Fruit fly (Drosophila melanogaster): ENCODE results near the gene CG33099.

The CG33099 gene

dm6 chr3R:22491088-22491879 is 39.1 kb downstream of the CG33099 start, which contains the start of the genes CCT1 and tHMG1:
CCT1 (minus strand) TSS chr3R:22491439.
tHMG1 (plus strand) TSS chr3R:22491829.
- TF ChIP-seq CG34224 (GFP tag; IDR thresholded peaks at IDR 0.05; ENCODE audit: partially characterized antibody) (peak; percentile 97), CG42726 (GFP tag; IDR thresholded peaks at IDR 0.05; ENCODE audit: partially characterized antibody) (peak; percentile 67; the same call in 1 of the 2 replicates), dpn (GFP tag; optimal IDR thresholded peaks at IDR 0.05) (peak in 1 of 2 experiments; percentile 1), Nf-YC (tag; optimal IDR thresholded peaks at IDR 0.05) (peak; percentile 38), Taf1 (GFP tag; IDR thresholded peaks at IDR 0.05) (no peak), amos (GFP tag; IDR thresholded peaks at IDR 0.05; ENCODE audit: partially characterized antibody) (peak; percentile 87), Eip74EF (GFP tag; optimal IDR thresholded peaks at IDR 0.05) (no peak), Scr (GFP tag; IDR thresholded peaks at IDR 0.05; ENCODE audit: partially characterized antibody) (peak; percentile 97), phol (tag; optimal IDR thresholded peaks at IDR 0.05) (peak; percentile 42), MESR4 (GFP tag; optimal IDR thresholded peaks at IDR 0.05) (peak; percentile 76), chinmo (GFP tag; IDR thresholded peaks at IDR 0.05; ENCODE audit: partially characterized antibody) (peak; percentile 85; the same call in 3 of the 4 replicates), sna (GFP tag; IDR thresholded peaks at IDR 0.05; ENCODE audit: partially characterized antibody) (peak; percentile 97), CG1603 (tag; optimal IDR thresholded peaks at IDR 0.05) (peak; percentile 40), Ets97D (GFP tag; optimal IDR thresholded peaks at IDR 0.05) (peak; percentile 56), HmgZ (tag; optimal IDR thresholded peaks at IDR 0.05) (no peak), CG13287 (GFP tag; IDR thresholded peaks at IDR 0.05; ENCODE audit: partially characterized antibody) (peak; percentile 97), CG3281 (GFP tag; optimal IDR thresholded peaks at IDR 0.05) (peak; percentile 73), CG10267 (tag; optimal IDR thresholded peaks at IDR 0.05) (peak; percentile 42), Myb (GFP tag; optimal IDR thresholded peaks at IDR 0.05) (peak; percentile 92), hb (GFP tag; IDR thresholded peaks at IDR 0.05; ENCODE audit: partially characterized antibody) (peak; percentile 84), CG2120 (GFP tag; optimal IDR thresholded peaks at IDR 0.05) (peak; percentile 27), CG7271 (tag; optimal IDR thresholded peaks at IDR 0.05) (no peak), B-H2 (GFP tag; optimal IDR thresholded peaks at IDR 0.05) (peak; percentile 37), bigmax (GFP tag; optimal IDR thresholded peaks at IDR 0.05) (peak; percentile 84), CG34422 (GFP tag; IDR thresholded peaks at IDR 0.05) (peak; percentile 82; the same call in 1 of the 3 replicates), vnd (GFP tag; IDR thresholded peaks at IDR 0.05; ENCODE audit: partially characterized antibody) (peak; percentile 97), CG30020 (tag; optimal IDR thresholded peaks at IDR 0.05) (peak; percentile 37), tx (GFP tag; optimal IDR thresholded peaks at IDR 0.05) (peak; percentile 47), CG4424 (GFP tag; optimal IDR thresholded peaks at IDR 0.05) (peak; percentile 24), CG9797 (GFP tag; optimal IDR thresholded peaks at IDR 0.05) (peak; percentile 23), CG12391 (tag; optimal IDR thresholded peaks at IDR 0.05) (peak; percentile 28), Xbp1 (GFP tag; optimal IDR thresholded peaks at IDR 0.05) (peak; percentile 2), pzg (GFP tag; optimal IDR thresholded peaks at IDR 0.05) (peak; percentile 54), Sin3A (optimal IDR thresholded peaks at IDR 0.05) (peak; percentile 51), Poxn (GFP tag; IDR thresholded peaks at IDR 0.05) (no peak), fd102C (GFP tag; optimal IDR thresholded peaks at IDR 0.05) (no peak), danr (GFP tag; IDR thresholded peaks at IDR 0.05) (no peak), CG2129 (GFP tag; IDR thresholded peaks at IDR 0.05; ENCODE audit: partially characterized antibody) (peak; percentile 98), gfzf (GFP tag; optimal IDR thresholded peaks at IDR 0.05) (peak; percentile 14), E2f2 (GFP tag; IDR thresholded peaks at IDR 0.05) (peak; percentile 81), nmo (GFP tag; optimal IDR thresholded peaks at IDR 0.05) (peak; percentile 52), Dad (GFP tag; optimal IDR thresholded peaks at IDR 0.05) (no peak), row (GFP tag; IDR thresholded peaks at IDR 0.05) (peak; percentile 53; the same call in 2 of the 3 replicates), usp (GFP tag; optimal IDR thresholded peaks at IDR 0.05) (no peak), Elba2 (GFP tag; optimal IDR thresholded peaks at IDR 0.05) (no peak), CG12942 (GFP tag; optimal IDR thresholded peaks at IDR 0.05) (no peak), HLH4C (GFP tag; IDR thresholded peaks at IDR 0.05; ENCODE audit: partially characterized antibody) (peak; percentile 95)

Measured in whole organism, embryonic.